Worm (Caenorhabditis elegans): ENCODE measurements around the gene T10C6.10.
A peak's percentile ranks its signal among the peaks of the same experiment; 100 is the strongest.

T10C6.10 gene

ce11 chrV:16075250-16075709 is 39.1 kb downstream of the T10C6.10 start, which contains the start of the genes F14H3.12 and srj-29:
TSS of gene F14H3.12 (minus strand) at chrV:16075323.
TSS of gene srj-29 (plus strand) at chrV:16075659.
- TF ChIP-seq unc-42 (tag; optimal IDR thresholded peaks at IDR 0.05) (no peak), lin-11 (tag; optimal IDR thresholded peaks at IDR 0.05) (no peak), ceh-34 (tag; optimal IDR thresholded peaks at IDR 0.05) (no peak), ceh-6 (GFP tag; optimal IDR thresholded peaks at IDR 0.05) (no peak), C38D4.7 (GFP tag; optimal IDR thresholded peaks at IDR 0.05) (no peak), K09A11.1 (tag; optimal IDR thresholded peaks at IDR 0.05; ENCODE audit: insufficient read depth) (no peak), ceh-2 (tag; optimal IDR thresholded peaks at IDR 0.05) (no peak), eyg-1 (tag; optimal IDR thresholded peaks at IDR 0.05) (no peak), dve-1 (tag; optimal IDR thresholded peaks at IDR 0.05) (no peak), fkh-10 (GFP tag; optimal IDR thresholded peaks at IDR 0.05) (no peak), mec-3 (tag; optimal IDR thresholded peaks at IDR 0.05; ENCODE audit: borderline replicate concordance) (no peak)

DNA sequence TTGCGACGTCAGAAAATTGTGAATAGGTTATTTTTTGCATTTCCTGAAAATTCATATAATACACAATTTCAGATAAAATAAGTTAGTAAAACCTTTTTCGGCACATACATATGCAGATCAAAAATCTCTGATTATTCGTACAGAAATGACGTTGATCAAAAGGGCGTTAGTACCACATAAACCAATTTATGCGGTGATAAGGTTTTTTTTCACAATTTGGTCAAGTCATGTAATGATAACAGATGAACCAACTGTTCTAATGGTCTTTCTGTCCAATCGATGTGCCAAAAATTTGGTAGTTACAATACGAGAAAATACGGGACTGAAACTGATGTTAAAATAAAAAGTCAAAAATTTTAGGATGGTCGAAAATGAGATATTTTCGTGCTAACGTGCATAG is 43.8 kb downstream of the T10C6.10 start:
- TF ChIP-seq elt-2 (tag; optimal IDR thresholded peaks at IDR 0.05) (peak; percentile 41), pha-2 (tag; optimal IDR thresholded peaks at IDR 0.05) (no peak), C38D4.7 (GFP tag; optimal IDR thresholded peaks at IDR 0.05) (no peak)

- TF ChIP-seq fkh-10 (GFP tag; optimal IDR thresholded peaks at IDR 0.05) = no peak
These were observed 44.5 kb downstream of the T10C6.10 start for ce11 chrV:16080678-16081077.
